Fruit fly (Drosophila melanogaster) whole organism: ENCODE results near the gene yellow-g.

Experiments used
- CG8478 ChIP-seq: fragments of >200 bp; optimal IDR thresholded peaks from 2 replicates; lab custom pipeline; 2018; ENCODE audit warnings: inconsistent platforms
- Dll ChIP-seq: fragments of >200 bp; optimal IDR thresholded peaks from 2 replicates; lab custom pipeline; 2017
- EcR ChIP-seq, 2 experiments: fragments of >200 bp; optimal IDR thresholded peaks; 2 replicates each; lab custom pipeline; 2017; ENCODE audit warnings: missing biosample characterization in 2 of 2, missing genetic modification characterization in 2 of 2, missing genetic modification reagents in 2 of 2
- pan ChIP-seq: fragments of >200 bp; optimal IDR thresholded peaks from 2 replicates; lab custom pipeline; 2017
- psq ChIP-seq: fragments of >200 bp; optimal IDR thresholded peaks from 2 replicates; lab custom pipeline; 2017

DNA sequence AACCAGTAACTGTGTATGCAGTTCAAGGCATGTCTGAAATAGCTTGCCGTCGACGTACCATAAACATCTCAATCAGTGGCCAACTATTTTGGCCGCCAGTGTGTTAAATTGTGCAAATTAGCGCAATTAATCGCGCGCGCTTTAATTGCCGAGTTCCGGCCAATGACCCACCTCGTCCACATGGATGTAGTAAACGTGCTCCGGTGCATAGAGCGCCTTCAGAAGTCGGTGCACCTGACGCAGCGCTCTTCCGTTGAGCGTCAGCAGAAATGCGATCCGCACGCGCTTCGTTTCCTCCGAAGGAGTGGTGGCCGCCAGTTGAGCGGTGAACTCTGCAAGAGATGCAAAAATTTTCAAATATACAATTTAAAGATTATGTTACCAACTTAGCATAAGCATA, 11.3 kb downstream of the yellow-g start:
- TF ChIP-seq pan (lab: Kevin White, UChicago) (no peak), Dll (lab: Kevin White, UChicago) (no peak), EcR (GFP tag; optimal IDR thresholded peaks at IDR 0.05; lab: Kevin White, UChicago) (no peak), CG8478 (lab: Kevin White, UChicago) (no peak), psq (lab: Kevin White, UChicago) (no peak)
